Fruit fly (Drosophila melanogaster) whole organism, embryonic: ENCODE results near the gene Fbp2.

Experiments
- Atf6 ChIP-seq: fragments of 200-800 bp; sonication (Bioruptor generic); IDR thresholded peaks from 2 replicates; pipeline ENCODE4 v1.3.6; 2022; ENCODE audit warnings: missing biosample characterization, missing genetic modification characterization
- CG11247 ChIP-seq: fragments of 200-800 bp; sonication (Bioruptor generic); IDR thresholded peaks from 2 replicates; pipeline ENCODE4 v1.3.6; 2022; ENCODE audit warnings: missing biosample characterization, missing genetic modification characterization
- CG11504 ChIP-seq: fragments of 200-800 bp; sonication (Bioruptor generic); optimal IDR thresholded peaks from 3 replicates; lab custom pipeline; 2019; ENCODE audit warnings: missing biosample characterization, mild to moderate bottlenecking, missing genetic modification characterization, moderate library complexity
- CG13775 ChIP-seq: fragments of 200-800 bp; sonication (Bioruptor generic); optimal IDR thresholded peaks from 3 replicates; lab custom pipeline; 2017; ENCODE audit warnings: missing biosample characterization, mild to moderate bottlenecking, missing genetic modification characterization
- CG14441 ChIP-seq: fragments of 200-800 bp; sonication (Bioruptor generic); IDR thresholded peaks from 2 replicates; pipeline ENCODE4 v1.3.6; 2022; ENCODE audit warnings: missing biosample characterization, missing genetic modification characterization
- CG14860 ChIP-seq: fragments of 200-800 bp; sonication (Bioruptor generic); IDR thresholded peaks from 3 replicates; pipeline ENCODE4 v1.3.6; 2022; ENCODE audit warnings: missing biosample characterization, missing genetic modification characterization; ENCODE audit not compliant: partially characterized antibody
- CG17912 ChIP-seq: fragments of 200-800 bp; sonication (Bioruptor generic); optimal IDR thresholded peaks from 2 replicates; lab custom pipeline; 2018; ENCODE audit warnings: missing biosample characterization, mild to moderate bottlenecking, missing genetic modification characterization
- CG18599 ChIP-seq: fragments of 200-800 bp; sonication (Bioruptor generic); optimal IDR thresholded peaks from 3 replicates; lab custom pipeline; 2017; ENCODE audit warnings: missing biosample characterization, missing genetic modification characterization, mild to moderate bottlenecking, moderate library complexity, missing genetic modification reagents
- CG3163 ChIP-seq: fragments of 200-800 bp; sonication (Bioruptor generic); optimal IDR thresholded peaks from 3 replicates; lab custom pipeline; 2016; ENCODE audit warnings: missing biosample characterization, missing genetic modification characterization
- CG32532 ChIP-seq: fragments of 200-800 bp; sonication (Bioruptor generic); IDR thresholded peaks from 2 replicates; pipeline ENCODE4 v1.3.6; 2022; ENCODE audit warnings: missing biosample characterization, missing genetic modification characterization
- CG34376 ChIP-seq: fragments of 200-800 bp; sonication (Bioruptor generic); optimal IDR thresholded peaks from 2 replicates; lab custom pipeline; 2018; ENCODE audit warnings: missing biosample characterization, mild to moderate bottlenecking, missing genetic modification characterization
- CG4617 ChIP-seq: fragments of 200-800 bp; sonication (Bioruptor generic); optimal IDR thresholded peaks from 3 replicates; lab custom pipeline; 2016; ENCODE audit warnings: missing biosample characterization, missing genetic modification characterization, borderline replicate concordance
- CG8290 ChIP-seq, 3 experiments: fragments of 200-800 bp; sonication (Bioruptor generic); optimal IDR thresholded peaks; 2 replicates each; lab custom pipeline; 2016 to 2019; ENCODE audit warnings: missing biosample characterization in 3 of 3, missing genetic modification characterization in 3 of 3, mild to moderate bottlenecking in 2 of 3, moderate library complexity in 1 of 3
- CG8359 ChIP-seq: fragments of 200-800 bp; sonication (Bioruptor generic); optimal IDR thresholded peaks from 2 replicates; lab custom pipeline; 2017; ENCODE audit warnings: missing biosample characterization, mild to moderate bottlenecking, missing genetic modification characterization, borderline replicate concordance
- CG9817 ChIP-seq: fragments of 200-800 bp; sonication (Bioruptor generic); optimal IDR thresholded peaks from 2 replicates; lab custom pipeline; 2018; ENCODE audit warnings: missing biosample characterization, mild to moderate bottlenecking, missing genetic modification characterization, moderate library complexity
- CG9876 ChIP-seq: fragments of 200-800 bp; sonication (Bioruptor generic); optimal IDR thresholded peaks from 2 replicates; lab custom pipeline; 2016; ENCODE audit warnings: missing biosample characterization, missing genetic modification characterization
- Deaf1 ChIP-seq: fragments of 200-800 bp; optimal IDR thresholded peaks from 3 replicates; lab custom pipeline; 2019; ENCODE audit warnings: missing biosample characterization, mild to moderate bottlenecking, missing genetic modification characterization, moderate library complexity
- Dek ChIP-seq: fragments of 200-800 bp; sonication (Bioruptor generic); optimal IDR thresholded peaks from 3 replicates; lab custom pipeline; 2019; ENCODE audit warnings: missing biosample characterization, mild to moderate bottlenecking, missing genetic modification characterization, moderate library complexity
- Dip2 ChIP-seq: fragments of 200-800 bp; sonication (Bioruptor generic); IDR thresholded peaks from 2 replicates; pipeline ENCODE4 v1.3.6; 2022; ENCODE audit warnings: missing biosample characterization, missing genetic modification characterization
- Dip3 ChIP-seq: fragments of 200-800 bp; sonication (Bioruptor generic); optimal IDR thresholded peaks from 3 replicates; lab custom pipeline; 2016; ENCODE audit warnings: missing biosample characterization, missing genetic modification characterization
- Drgx ChIP-seq: fragments of 200-800 bp; sonication (Bioruptor generic); IDR thresholded peaks from 2 replicates; pipeline ENCODE4 v1.3.6; 2022; ENCODE audit warnings: missing biosample characterization, missing genetic modification characterization
- GATAe ChIP-seq: fragments of 200-800 bp; sonication (Bioruptor generic); conservative IDR thresholded peaks from 2 replicates; pipeline ENCODE4 v1.3.6; 2022; ENCODE audit warnings: missing biosample characterization, missing genetic modification characterization
- Gsc ChIP-seq: fragments of 200-800 bp; sonication (Bioruptor generic); IDR thresholded peaks from 2 replicates; pipeline ENCODE4 v1.3.6; 2022; ENCODE audit warnings: missing biosample characterization, missing genetic modification characterization
- Hr51 ChIP-seq, 2 experiments: fragments of 200-800 bp; sonication (Bioruptor generic); optimal IDR thresholded peaks; 2 replicates in 1 of 2; 3 replicates in 1 of 2; lab custom pipeline; 2016 to 2018; ENCODE audit warnings: missing biosample characterization in 2 of 2, missing genetic modification characterization in 2 of 2, mild to moderate bottlenecking in 1 of 2, moderate library complexity in 1 of 2
- Lhr ChIP-seq: fragments of 200-800 bp; sonication (Bioruptor generic); optimal IDR thresholded peaks from 3 replicates; lab custom pipeline; 2017; ENCODE audit warnings: mild to moderate bottlenecking, missing biosample characterization, missing genetic modification reagents, missing genetic modification characterization
- Max ChIP-seq: fragments of 200-800 bp; sonication (Bioruptor generic); optimal IDR thresholded peaks from 2 replicates; lab custom pipeline; 2016; ENCODE audit warnings: missing biosample characterization, mild to moderate bottlenecking, missing genetic modification characterization
- Meics ChIP-seq: fragments of 200-800 bp; sonication (Bioruptor generic); optimal IDR thresholded peaks from 2 replicates; lab custom pipeline; 2017; ENCODE audit warnings: missing biosample characterization, mild to moderate bottlenecking, missing genetic modification characterization
- Oaz ChIP-seq: fragments of 200-800 bp; sonication (Bioruptor generic); IDR thresholded peaks from 2 replicates; pipeline ENCODE4 v1.3.6; 2022; ENCODE audit warnings: missing biosample characterization, missing genetic modification characterization
- Opbp ChIP-seq: fragments of 200-800 bp; sonication (Bioruptor generic); IDR thresholded peaks from 3 replicates; pipeline ENCODE4 v1.3.6; 2022; ENCODE audit warnings: missing biosample characterization, missing genetic modification characterization; ENCODE audit not compliant: partially characterized antibody
- PHDP ChIP-seq: fragments of 200-800 bp; sonication (Bioruptor generic); optimal IDR thresholded peaks from 3 replicates; lab custom pipeline; 2018; ENCODE audit warnings: missing biosample characterization, mild to moderate bottlenecking, missing genetic modification characterization, moderate library complexity
- Sox100B ChIP-seq: fragments of 200-800 bp; sonication (Bioruptor generic); optimal IDR thresholded peaks from 3 replicates; lab custom pipeline; 2018; ENCODE audit warnings: missing biosample characterization, mild to moderate bottlenecking, missing genetic modification characterization
- Taf1 ChIP-seq: fragments of 200-800 bp; sonication (Bioruptor generic); IDR thresholded peaks from 2 replicates; pipeline ENCODE4 v1.3.6; 2022; ENCODE audit warnings: missing biosample characterization, missing genetic modification characterization
- caup ChIP-seq: fragments of 200-800 bp; sonication (Bioruptor generic); optimal IDR thresholded peaks from 3 replicates; lab custom pipeline; 2017; ENCODE audit warnings: missing biosample characterization, mild to moderate bottlenecking, missing genetic modification characterization, moderate library complexity; ENCODE audit not compliant: severe bottlenecking
- chinmo ChIP-seq: fragments of 200-800 bp; sonication (Bioruptor generic); IDR thresholded peaks from 4 replicates; pipeline ENCODE4 v1.3.6; 2022; ENCODE audit warnings: missing biosample characterization, missing genetic modification characterization; ENCODE audit not compliant: partially characterized antibody
- cwo ChIP-seq: fragments of 200-800 bp; sonication (Bioruptor generic); optimal IDR thresholded peaks from 3 replicates; lab custom pipeline; 2017; ENCODE audit warnings: missing biosample characterization, missing genetic modification characterization, mild to moderate bottlenecking, moderate library complexity, missing genetic modification reagents
- eve ChIP-seq, 2 experiments: fragments of >200 bp; optimal IDR thresholded peaks; 2 replicates each; lab custom pipeline; 2017; ENCODE audit warnings: missing biosample characterization in 2 of 2, missing genetic modification characterization in 2 of 2
- hbn ChIP-seq: fragments of 200-800 bp; sonication (Bioruptor generic); IDR thresholded peaks from 2 replicates; pipeline ENCODE4 v1.3.6; 2022; ENCODE audit warnings: missing biosample characterization, missing genetic modification characterization; ENCODE audit not compliant: partially characterized antibody
- ind ChIP-seq: fragments of 200-800 bp; sonication (Bioruptor generic); optimal IDR thresholded peaks from 3 replicates; lab custom pipeline; 2016; ENCODE audit warnings: missing biosample characterization, missing genetic modification characterization
- jumu ChIP-seq: fragments of 200-800 bp; sonication (Bioruptor generic); optimal IDR thresholded peaks from 3 replicates; lab custom pipeline; 2016; ENCODE audit warnings: missing biosample characterization, missing genetic modification characterization
- ken ChIP-seq: fragments of 200-800 bp; sonication (Bioruptor generic); IDR thresholded peaks from 3 replicates; pipeline ENCODE4 v1.3.6; 2022; ENCODE audit warnings: missing biosample characterization, missing genetic modification characterization
- lilli ChIP-seq: fragments of 200-800 bp; sonication (Bioruptor generic); optimal IDR thresholded peaks from 3 replicates; lab custom pipeline; 2016; ENCODE audit warnings: missing biosample characterization, missing genetic modification characterization
- nau ChIP-seq: fragments of 200-800 bp; sonication (Bioruptor generic); optimal IDR thresholded peaks from 3 replicates; lab custom pipeline; 2017; ENCODE audit warnings: missing biosample characterization, mild to moderate bottlenecking, missing genetic modification characterization, missing genetic modification reagents
- p53 ChIP-seq: fragments of 200-800 bp; sonication (Bioruptor generic); optimal IDR thresholded peaks from 2 replicates; lab custom pipeline; 2016; ENCODE audit warnings: missing biosample characterization, missing genetic modification characterization
- sc ChIP-seq, 3 experiments: fragments of >200 bp in 2 of 3; fragments of 200-800 bp in 1 of 3; sonication (Bioruptor generic) in 1 of 3; optimal IDR thresholded peaks; 2 replicates in 2 of 3; 3 replicates in 1 of 3; lab custom pipeline; 2017; ENCODE audit warnings: mild to moderate bottlenecking in 1 of 3, missing biosample characterization in 1 of 3, missing genetic modification characterization in 1 of 3, missing genetic modification reagents in 1 of 3
- sens ChIP-seq: fragments of 200-800 bp; sonication (Bioruptor generic); peaks from one replicate; lab custom pipeline; 2016; ENCODE audit warnings: missing biosample characterization, missing genetic modification characterization
- so ChIP-seq: fragments of 200-800 bp; sonication (Bioruptor generic); IDR thresholded peaks from 3 replicates; pipeline ENCODE4 v1.3.6; 2022; ENCODE audit warnings: missing biosample characterization, missing genetic modification characterization
- wdn ChIP-seq: fragments of 200-800 bp; sonication (Bioruptor generic); IDR thresholded peaks from 2 replicates; pipeline ENCODE4 v1.3.6; 2022; ENCODE audit warnings: missing biosample characterization, missing genetic modification characterization
- zfh1 ChIP-seq: fragments of 200-800 bp; sonication (Bioruptor generic); IDR thresholded peaks from 3 replicates; pipeline ENCODE4 v1.3.6; 2022; ENCODE audit warnings: missing biosample characterization, missing genetic modification characterization

Fbp2 gene

DNA sequence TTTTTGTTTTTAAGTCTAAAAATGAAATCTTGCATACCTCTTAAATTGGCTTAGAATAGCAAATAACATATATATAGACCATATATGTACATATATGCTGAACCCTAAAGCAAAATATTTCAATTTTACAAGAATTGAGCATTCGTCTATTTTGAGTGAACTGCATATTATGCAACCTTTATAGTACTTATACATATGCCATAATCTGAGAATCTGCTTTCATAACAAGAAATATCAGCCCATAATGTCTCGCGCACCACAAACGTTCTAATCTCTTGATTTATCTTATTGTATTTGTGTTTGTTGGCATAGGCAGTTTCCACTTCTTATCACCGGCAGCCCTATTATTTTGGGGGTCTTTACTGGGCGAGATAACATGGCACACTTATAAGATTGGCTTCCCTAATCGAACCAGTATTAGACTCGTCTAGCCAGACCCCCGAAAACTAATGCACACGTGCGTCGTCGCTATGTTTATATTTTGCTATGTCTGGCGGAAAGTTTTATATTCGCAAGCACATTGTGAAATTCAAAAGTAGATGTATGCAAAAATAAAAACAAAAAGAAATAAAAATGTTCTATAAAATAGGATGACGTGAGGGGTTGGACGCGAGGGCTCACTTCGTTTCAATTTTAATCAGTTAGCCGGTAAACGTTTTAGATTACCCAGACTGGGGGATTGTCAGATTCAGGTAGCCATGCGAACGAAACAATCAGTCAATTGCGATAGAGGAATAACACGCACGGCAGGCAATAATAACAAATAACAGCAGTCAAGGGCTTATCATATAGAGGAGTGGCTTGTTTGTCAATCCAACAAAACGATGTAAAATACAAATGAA lies 37.4 kb upstream of the Fbp2 start:
- no peak for TF ChIP-seq jumu
- TF ChIP-seq ken: no peak
- TF ChIP-seq CG11504: no peak
- TF ChIP-seq hbn (GFP tag; lab: Robert Waterston, UW): no peak
- TF ChIP-seq Dip3 (GFP tag; lab: Kevin White, UChicago): no peak
- TF ChIP-seq Atf6 (GFP tag; lab: Robert Waterston, UW): no peak
- no peak for TF ChIP-seq CG13775 (GFP tag; lab: Kevin White, UChicago)
- TF ChIP-seq CG34376 (GFP tag; lab: Kevin White, UChicago): peak; percentile 90
- no peak for TF ChIP-seq CG9876
- no peak for TF ChIP-seq CG14441 (GFP tag; lab: Robert Waterston, UW)
- peak in 1 of 2 experiments; percentile 42 for TF ChIP-seq eve (GFP tag; optimal IDR thresholded peaks at IDR 0.05; lab: Kevin White, UChicago)
- TF ChIP-seq Deaf1 (tag; lab: Kevin White, UChicago): no peak
- TF ChIP-seq Taf1 (GFP tag; lab: Robert Waterston, UW): no peak
- TF ChIP-seq ind: no peak
- TF ChIP-seq Oaz: no peak
- TF ChIP-seq Max (GFP tag; lab: Kevin White, UChicago): no peak
- TF ChIP-seq Gsc (GFP tag; lab: Robert Waterston, UW): no peak
- no peak for TF ChIP-seq CG8290 (GFP tag; optimal IDR thresholded peaks at IDR 0.05; lab: Kevin White, UChicago)
- TF ChIP-seq CG8290 (tag; optimal IDR thresholded peaks at IDR 0.05; lab: Kevin White, UChicago): peak in 1 of 2 experiments; percentile 15
- TF ChIP-seq Lhr: no peak
- no peak for TF ChIP-seq Opbp (GFP tag; lab: Robert Waterston, UW)
- no peak for TF ChIP-seq PHDP
- peak; percentile 98 for TF ChIP-seq cwo (GFP tag; lab: Kevin White, UChicago)
- no peak for TF ChIP-seq lilli (GFP tag; lab: Kevin White, UChicago)
- TF ChIP-seq CG3163 (GFP tag; lab: Kevin White, UChicago): no peak
- no peak for TF ChIP-seq sc (optimal IDR thresholded peaks at IDR 0.05; lab: Kevin White, UChicago)
- no peak for TF ChIP-seq sc (GFP tag; optimal IDR thresholded peaks at IDR 0.05; lab: Kevin White, UChicago)
- no peak for TF ChIP-seq CG11247
- no peak for TF ChIP-seq zfh1 (GFP tag; lab: Robert Waterston, UW)
- no peak for TF ChIP-seq so (GFP tag; lab: Robert Waterston, UW)
- peak; percentile 62 for TF ChIP-seq GATAe (GFP tag; lab: Robert Waterston, UW)
- no peak for TF ChIP-seq CG17912 (GFP tag; lab: Kevin White, UChicago)
- no peak for TF ChIP-seq Drgx (GFP tag; lab: Robert Waterston, UW)
- TF ChIP-seq CG14860: no peak
- TF ChIP-seq Meics: no peak
- TF ChIP-seq Hr51 (GFP tag; optimal IDR thresholded peaks at IDR 0.05; lab: Kevin White, UChicago): no peak
- peak; percentile 23 for TF ChIP-seq CG18599 (GFP tag; lab: Kevin White, UChicago)
- TF ChIP-seq Dip2: no peak
- TF ChIP-seq CG32532: no peak
- TF ChIP-seq wdn: no peak
- TF ChIP-seq p53 (GFP tag; lab: Kevin White, UChicago): no peak
- TF ChIP-seq sens: peak; percentile 28
- TF ChIP-seq CG4617 (GFP tag; lab: Kevin White, UChicago): no peak
- no peak for TF ChIP-seq nau (GFP tag; lab: Kevin White, UChicago)
- TF ChIP-seq Sox100B: no peak
- TF ChIP-seq CG9817 (tag; lab: Kevin White, UChicago): no peak
- TF ChIP-seq CG8359: no peak
- peak; percentile 27 for TF ChIP-seq caup (GFP tag; lab: Kevin White, UChicago)
- no peak for TF ChIP-seq Dek
- no peak for TF ChIP-seq chinmo (GFP tag; lab: Robert Waterston, UW)
